Fruit fly (Drosophila melanogaster) whole organism, pupa: ENCODE data around the gene CG32645.
A peak's percentile ranks its signal among the peaks of the same experiment; 100 is the strongest.

Experiments used
- CG13204 ChIP-seq: fragments of 200-800 bp; sonication (Bioruptor generic); optimal IDR thresholded peaks from 2 replicates; lab custom pipeline; 2018; ENCODE audit warnings: missing biosample characterization, mild to moderate bottlenecking, missing genetic modification characterization, moderate library complexity
- CG14655 ChIP-seq: fragments of 200-800 bp; sonication (Bioruptor generic); optimal IDR thresholded peaks from 3 replicates; lab custom pipeline; 2017; ENCODE audit warnings: mild to moderate bottlenecking, missing biosample characterization, missing genetic modification reagents, missing genetic modification characterization
- CG15710 ChIP-seq: fragments of 200-800 bp; sonication (Bioruptor generic); optimal IDR thresholded peaks from 2 replicates; lab custom pipeline; 2018; ENCODE audit warnings: missing biosample characterization, mild to moderate bottlenecking, missing genetic modification characterization, moderate library complexity
- CG17806 ChIP-seq: fragments of 200-800 bp; sonication (Bioruptor generic); optimal IDR thresholded peaks from 2 replicates; lab custom pipeline; 2018; ENCODE audit warnings: missing biosample characterization, mild to moderate bottlenecking, missing genetic modification characterization, moderate library complexity
- CG34367 ChIP-seq: fragments of 200-800 bp; sonication (Bioruptor generic); optimal IDR thresholded peaks from 2 replicates; lab custom pipeline; 2018; ENCODE audit warnings: missing biosample characterization, mild to moderate bottlenecking, missing genetic modification characterization
- CG4496 ChIP-seq: fragments of 200-800 bp; sonication (Bioruptor generic); IDR thresholded peaks from 3 replicates; pipeline ENCODE4 v1.3.6; 2022; ENCODE audit warnings: missing biosample characterization, missing genetic modification characterization
- D1 ChIP-seq: fragments of 200-800 bp; sonication (Bioruptor generic); optimal IDR thresholded peaks from 2 replicates; lab custom pipeline; 2018; ENCODE audit warnings: missing biosample characterization, mild to moderate bottlenecking, missing genetic modification characterization, moderate library complexity
- EcR ChIP-seq: fragments of 200-800 bp; sonication (Bioruptor generic); optimal IDR thresholded peaks from 3 replicates; lab custom pipeline; 2019; ENCODE audit warnings: missing biosample characterization, missing genetic modification characterization, mild to moderate bottlenecking, moderate library complexity, missing genetic modification reagents
- Snoo ChIP-seq: fragments of 200-800 bp; sonication (Bioruptor generic); optimal IDR thresholded peaks from 3 replicates; lab custom pipeline; 2017; ENCODE audit warnings: missing biosample characterization, mild to moderate bottlenecking, missing genetic modification characterization, inconsistent platforms
- gl ChIP-seq: fragments of 200-800 bp; sonication (Bioruptor generic); optimal IDR thresholded peaks from 2 replicates; lab custom pipeline; 2018; ENCODE audit warnings: missing biosample characterization, mild to moderate bottlenecking, missing genetic modification characterization
- rn ChIP-seq: fragments of 200-800 bp; sonication (Bioruptor generic); IDR thresholded peaks from 2 replicates; pipeline ENCODE4 v1.3.6; 2022; ENCODE audit warnings: missing biosample characterization, missing genetic modification characterization

DNA sequence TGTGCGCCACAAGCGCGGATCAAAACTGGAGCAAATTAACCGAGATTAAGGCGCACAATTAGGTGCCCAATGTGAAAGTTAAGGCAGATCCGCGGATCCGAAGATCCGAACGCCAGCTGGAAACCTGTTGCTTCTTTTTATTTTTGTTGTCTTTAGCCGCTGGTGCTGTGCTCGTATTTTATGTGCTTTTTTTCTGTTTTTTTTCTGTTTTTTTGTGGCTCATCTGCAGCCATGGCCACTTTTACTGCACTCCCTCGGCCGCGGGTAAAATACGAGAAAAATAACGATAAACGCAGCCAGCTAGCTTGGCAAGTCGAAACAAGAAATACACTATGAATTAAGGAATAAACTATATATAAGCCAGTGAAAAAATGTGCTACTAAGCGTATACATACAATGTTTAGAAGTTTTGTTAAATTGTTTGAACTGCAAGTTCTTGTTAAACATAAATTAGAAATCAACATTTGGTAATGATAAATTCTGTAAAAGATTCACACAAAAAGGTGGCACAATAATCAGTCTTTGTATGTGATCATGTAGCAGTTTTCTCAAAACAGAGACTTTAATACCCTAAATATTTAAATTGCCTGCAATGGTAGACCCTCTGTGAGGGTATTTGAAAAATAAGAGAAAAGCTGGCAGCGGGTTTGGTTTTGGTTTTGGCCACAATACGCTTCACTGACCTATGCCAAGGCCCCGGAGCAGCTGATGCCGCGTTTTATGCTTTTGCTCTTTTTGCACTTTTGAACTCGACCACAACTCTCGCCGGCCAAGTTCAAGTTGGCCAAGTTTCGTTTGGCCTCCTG lies 22.4 kb upstream of the CG32645 start:
- TF ChIP-seq gl (tag; lab: Kevin White, UChicago) (peak; percentile 79), D1 (no peak), Snoo (peak; percentile 40), CG13204 (GFP tag; lab: Kevin White, UChicago) (peak; percentile 66), CG15710 (tag; lab: Kevin White, UChicago) (peak; percentile 32), CG4496 (no peak), CG34367 (tag; lab: Kevin White, UChicago) (peak; percentile 51), EcR (GFP tag; lab: Kevin White, UChicago) (peak; percentile 19), CG14655 (GFP tag; lab: Kevin White, UChicago) (peak; percentile 50), rn (GFP tag; lab: Robert Waterston, UW) (no peak), CG17806 (tag; lab: Kevin White, UChicago) (peak; percentile 11)
